Worm (Caenorhabditis elegans): ENCODE results near the gene elf-1.

elf-1 gene

ce11 chrIII:683318-683717 lies 5.7 kb upstream of the elf-1 start, which contains the start of gene W02B3.4:
W02B3.4 (minus strand) TSS chrIII:683418.
- TF ChIP-seq M03D4.4 (tag; optimal IDR thresholded peaks at IDR 0.05) (no peak), ceh-43 (GFP tag; optimal IDR thresholded peaks at IDR 0.05) (no peak), lsy-2 (tag; optimal IDR thresholded peaks at IDR 0.05) (no peak), sptf-1 (tag; optimal IDR thresholded peaks at IDR 0.05) (no peak), nhr-2 (tag; optimal IDR thresholded peaks at IDR 0.05) (no peak), unc-62 (GFP tag; optimal IDR thresholded peaks at IDR 0.05) (no peak), snpc-4 (tag; optimal IDR thresholded peaks at IDR 0.05) (no peak), sem-2 (GFP tag; optimal IDR thresholded peaks at IDR 0.05) (no peak), ceh-39 (tag; optimal IDR thresholded peaks at IDR 0.05) (no peak)

ce11 chrIII:688083-688482 lies 886 bp upstream of the elf-1 start:
- TF ChIP-seq nhr-76 (tag; optimal IDR thresholded peaks at IDR 0.05) (no peak), sem-2 (GFP tag; optimal IDR thresholded peaks at IDR 0.05) (no peak), lsy-2 (tag; optimal IDR thresholded peaks at IDR 0.05) (no peak), lin-13 (tag; optimal IDR thresholded peaks at IDR 0.05) (no peak)

- TF ChIP-seq sem-2 (GFP tag; optimal IDR thresholded peaks at IDR 0.05) (no peak), ces-1 (GFP tag; optimal IDR thresholded peaks at IDR 0.05) (no peak), mep-1 (tag; optimal IDR thresholded peaks at IDR 0.05) (no peak), ceh-39 (tag; optimal IDR thresholded peaks at IDR 0.05) (no peak), pha-4 (tag; optimal IDR thresholded peaks at IDR 0.05) (no peak), lin-32 (GFP tag; optimal IDR thresholded peaks at IDR 0.05) (no peak), tbx-8 (GFP tag; optimal IDR thresholded peaks at IDR 0.05) (no peak), nhr-12 (tag; optimal IDR thresholded peaks at IDR 0.05) (no peak), ceh-83 (GFP tag; optimal IDR thresholded peaks at IDR 0.05) (no peak), blmp-1 (tag; optimal IDR thresholded peaks at IDR 0.05) (no peak), ham-2 (GFP tag; optimal IDR thresholded peaks at IDR 0.05) (no peak), lsy-2 (tag; optimal IDR thresholded peaks at IDR 0.05) (no peak), lin-13 (tag; optimal IDR thresholded peaks at IDR 0.05) (no peak), zip-8 (tag; optimal IDR thresholded peaks at IDR 0.05) (no peak), unc-39 (tag; optimal IDR thresholded peaks at IDR 0.05) (no peak), mab-5 (tag; optimal IDR thresholded peaks at IDR 0.05) (no peak), mls-2 (tag; optimal IDR thresholded peaks at IDR 0.05) (no peak), unc-62 (GFP tag; optimal IDR thresholded peaks at IDR 0.05) (no peak)
Observed at ce11 chrIII:691933-692332, 3.0 kb downstream of the elf-1 start, which contains the start of gene W02B3.7. W02B3.7 (minus strand) TSS chrIII:692033.

ce11 chrIII:696372-696771 lies 7.4 kb downstream of the elf-1 start, which contains the start of gene sel-15:
sel-15 (minus strand) TSS chrIII:696472.
- TF ChIP-seq M03D4.4 (tag; optimal IDR thresholded peaks at IDR 0.05) (no peak), nhr-2 (tag; optimal IDR thresholded peaks at IDR 0.05) (no peak), nhr-28 (tag; optimal IDR thresholded peaks at IDR 0.05) (no peak), tbx-8 (GFP tag; optimal IDR thresholded peaks at IDR 0.05) (no peak)

ce11 chrIII:698814-699213 lies 9.8 kb downstream of the elf-1 start:
- peak; percentile 29 for TF ChIP-seq cnd-1 (tag; optimal IDR thresholded peaks at IDR 0.05)
- TF ChIP-seq flh-1 (GFP tag; optimal IDR thresholded peaks at IDR 0.05) = no peak
- TF ChIP-seq blmp-1 (tag; optimal IDR thresholded peaks at IDR 0.05) = no peak

ce11 chrIII:710042-710441 lies 21.1 kb downstream of the elf-1 start:
- TF ChIP-seq mep-1 (tag; optimal IDR thresholded peaks at IDR 0.05) (no peak), lsy-2 (tag; optimal IDR thresholded peaks at IDR 0.05) (no peak), pha-4 (tag; optimal IDR thresholded peaks at IDR 0.05) (peak; percentile 77)

ce11 chrIII:724819-725218 lies 35.9 kb downstream of the elf-1 start, which contains the start of gene flp-24:
flp-24 (plus strand) TSS chrIII:725119.
- TF ChIP-seq hlh-1 (tag; optimal IDR thresholded peaks at IDR 0.05) (no peak), nhr-76 (tag; optimal IDR thresholded peaks at IDR 0.05) (no peak), lin-32 (GFP tag; optimal IDR thresholded peaks at IDR 0.05) (no peak), flh-1 (GFP tag; optimal IDR thresholded peaks at IDR 0.05) (no peak), blmp-1 (tag; optimal IDR thresholded peaks at IDR 0.05) (no peak), mab-5 (tag; optimal IDR thresholded peaks at IDR 0.05) (no peak), elt-3 (tag; optimal IDR thresholded peaks at IDR 0.05) (no peak), elt-1 (tag; optimal IDR thresholded peaks at IDR 0.05; ENCODE audit: borderline replicate concordance, insufficient read depth) (no peak), nhr-2 (tag; optimal IDR thresholded peaks at IDR 0.05) (no peak), lsy-2 (tag; optimal IDR thresholded peaks at IDR 0.05) (no peak), ces-1 (GFP tag; optimal IDR thresholded peaks at IDR 0.05) (no peak), nhr-28 (tag; optimal IDR thresholded peaks at IDR 0.05) (no peak)

All from whole organism, mixed stage, embryonic.